Worm (Caenorhabditis elegans) whole organism, L2 larva: Measurements from ENCODE around the gene gna-1.

Experiments
- aly-2 ChIP-seq: fragments of 150-350 bp; optimal IDR thresholded peaks from 2 replicates; lab custom pipeline; 2014; ENCODE audit warnings: missing biosample characterization, missing genetic modification characterization
- elt-1 ChIP-seq: fragments of 150-350 bp; optimal IDR thresholded peaks from 2 replicates; lab custom pipeline; 2014; ENCODE audit warnings: missing biosample characterization, missing genetic modification characterization
- fos-1 ChIP-seq: fragments of 150-350 bp; optimal IDR thresholded peaks from 2 replicates; lab custom pipeline; 2014; ENCODE audit warnings: missing biosample characterization, missing genetic modification characterization
- zag-1 ChIP-seq: fragments of 150-350 bp; optimal IDR thresholded peaks from 2 replicates; lab custom pipeline; 2014; ENCODE audit warnings: missing biosample characterization, missing genetic modification characterization

ce11 chrV:10320101-10320761 lies at the start of gene gna-1, which contains the start of gene B0024.13:
- no peak for TF ChIP-seq elt-1 (tag; lab: Kevin White, UChicago)
- no peak for TF ChIP-seq zag-1
- no peak for TF ChIP-seq aly-2 (tag; lab: Kevin White, UChicago)
- peak; percentile 34 for TF ChIP-seq fos-1
